Worm (Caenorhabditis elegans) whole organism, L2 larva: ENCODE results near the gene T06D8.10.

Source experiments
- aly-2 ChIP-seq: fragments of 150-350 bp; optimal IDR thresholded peaks from 2 replicates; lab custom pipeline; 2014; ENCODE audit warnings: missing biosample characterization, missing genetic modification characterization
- ceh-16 ChIP-seq: fragments of 150-350 bp; optimal IDR thresholded peaks from 2 replicates; lab custom pipeline; 2014; ENCODE audit warnings: missing biosample characterization, missing genetic modification characterization
- egl-27 ChIP-seq: sonication (generic microtip); optimal IDR thresholded peaks from 3 replicates; lab custom pipeline; 2017; ENCODE audit warnings: missing biosample characterization, missing genetic modification reagents, missing genetic modification characterization
- elt-1 ChIP-seq: fragments of 150-350 bp; optimal IDR thresholded peaks from 2 replicates; lab custom pipeline; 2014; ENCODE audit warnings: missing biosample characterization, missing genetic modification characterization
- mdl-1 ChIP-seq, 2 experiments: fragments of 150-350 bp in 1 of 2; sonication (generic microtip) in 1 of 2; optimal IDR thresholded peaks; 2 replicates each; lab custom pipeline; 2017; ENCODE audit warnings: missing biosample characterization in 2 of 2, missing genetic modification characterization in 2 of 2
- nhr-77 ChIP-seq: fragments of 150-350 bp; optimal IDR thresholded peaks from 2 replicates; lab custom pipeline; 2014; ENCODE audit warnings: missing biosample characterization, missing genetic modification characterization
- sem-4 ChIP-seq: fragments of 150-350 bp; optimal IDR thresholded peaks from 2 replicates; lab custom pipeline; 2014; ENCODE audit warnings: missing biosample characterization, missing genetic modification reagents, missing genetic modification characterization
- skn-1 ChIP-seq: sonication (generic microtip); optimal IDR thresholded peaks from 2 replicates; lab custom pipeline; 2017; ENCODE audit warnings: missing biosample characterization, missing genetic modification characterization
- unc-62 ChIP-seq: fragments of 150-350 bp; optimal IDR thresholded peaks from 2 replicates; lab custom pipeline; 2014; ENCODE audit warnings: missing biosample characterization, missing genetic modification reagents, missing genetic modification characterization

- TF ChIP-seq skn-1 (tag; lab: Kevin White, UChicago), result no peak
- peak; percentile 58 for TF ChIP-seq nhr-77 (tag; lab: Kevin White, UChicago)
- TF ChIP-seq aly-2, result no peak
- peak; percentile 66 for TF ChIP-seq ceh-16 (tag; lab: Kevin White, UChicago)
- TF ChIP-seq sem-4 (tag; lab: Kevin White, UChicago), result no peak
- TF ChIP-seq elt-1 (tag; lab: Kevin White, UChicago), result no peak
- TF ChIP-seq egl-27, result peak; percentile 70
- TF ChIP-seq unc-62 (GFP tag; lab: Kevin White, UChicago), result no peak
- no peak for TF ChIP-seq mdl-1 (tag; optimal IDR thresholded peaks at IDR 0.05; lab: Kevin White, UChicago)
Observed at ce11 chrII:11224045-11224481, 23.3 kb downstream of the T06D8.10 start.
